Worm (Caenorhabditis elegans): Measurements from ENCODE around the gene K11H3.8.

DNA sequence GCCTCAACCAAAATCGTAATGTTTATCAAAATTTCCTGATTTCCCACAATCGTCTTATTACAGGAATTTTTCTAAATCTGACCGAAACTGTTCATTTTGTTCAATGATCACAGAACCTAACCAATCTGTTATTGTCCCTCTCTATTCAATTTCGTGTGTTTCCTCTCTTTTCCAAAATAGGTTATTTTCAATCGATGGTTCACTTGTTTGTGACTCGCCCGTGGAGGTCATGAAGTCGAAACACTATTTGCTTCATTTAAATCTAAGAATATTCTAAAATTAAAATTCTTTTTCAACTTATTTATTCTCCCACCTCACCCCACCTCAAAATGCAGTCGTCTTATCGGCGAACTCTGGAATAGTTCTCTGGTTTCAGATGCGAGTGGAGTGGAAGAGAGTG is 15.9 kb downstream of the K11H3.8 start:
- TF ChIP-seq alr-1 (tag; optimal IDR thresholded peaks at IDR 0.05; ENCODE audit: borderline replicate concordance) (no peak), dpl-1 (GFP tag; optimal IDR thresholded peaks at IDR 0.05) (no peak), sptf-1 (tag; optimal IDR thresholded peaks at IDR 0.05) (no peak), C04F5.9 (tag; optimal IDR thresholded peaks at IDR 0.05) (no peak), ceh-82 (tag; optimal IDR thresholded peaks at IDR 0.05) (no peak)
